Worm (Caenorhabditis elegans): Measurements from ENCODE around the gene ubc-7.

- no peak for TF ChIP-seq pes-1 (GFP tag; IDR thresholded peaks at IDR 0.05)
- TF ChIP-seq scrt-1 (GFP tag; IDR thresholded peaks at IDR 0.05) = no peak
Measured at ce11 chrIII:9626602-9627001, 4.4 kb downstream of the ubc-7 start.

Measured in whole organism, early embryonic.